Worm (Caenorhabditis elegans) whole organism, early embryonic: ENCODE measurements around the gene mfn-1.

Experiments
- B0310.2 ChIP-seq: sonication (generic microtip); optimal IDR thresholded peaks from 2 replicates; lab custom pipeline; 2016; ENCODE audit warnings: mild to moderate bottlenecking, missing genetic modification characterization, missing compliant biosample characterization
- F13C5.2 ChIP-seq: sonication (generic microtip); optimal IDR thresholded peaks from 2 replicates; lab custom pipeline; 2017; ENCODE audit warnings: mild to moderate bottlenecking, missing genetic modification characterization, inconsistent platforms, missing compliant biosample characterization
- aly-1 ChIP-seq: sonication (generic microtip); optimal IDR thresholded peaks from 2 replicates; lab custom pipeline; 2016; ENCODE audit warnings: missing genetic modification characterization, missing compliant biosample characterization
- ama-1 ChIP-seq: fragments of 150-350 bp; optimal IDR thresholded peaks from 2 replicates; lab custom pipeline; 2014
- ceh-13 ChIP-seq: fragments of 200-800 bp; sonication (Bioruptor generic); optimal IDR thresholded peaks from 2 replicates; lab custom pipeline; 2018; ENCODE audit warnings: mild to moderate bottlenecking, missing genetic modification characterization, missing compliant biosample characterization
- ceh-36 ChIP-seq: sonication (generic microtip); optimal IDR thresholded peaks from 2 replicates; lab custom pipeline; 2016; ENCODE audit warnings: missing genetic modification characterization, inconsistent platforms, missing compliant biosample characterization
- ets-7 ChIP-seq: sonication (generic microtip); optimal IDR thresholded peaks from 2 replicates; lab custom pipeline; 2016; ENCODE audit warnings: missing genotype, missing genetic modification characterization, missing compliant biosample characterization
- flt-1 ChIP-seq: fragments of 200-800 bp; sonication (Bioruptor generic); IDR thresholded peaks from 2 replicates; pipeline ENCODE4 v1.3.6; 2022; ENCODE audit warnings: missing genetic modification characterization, missing compliant biosample characterization
- hmbx-1 ChIP-seq: sonication (generic microtip); optimal IDR thresholded peaks from 2 replicates; lab custom pipeline; 2016; ENCODE audit warnings: mild to moderate bottlenecking, missing genetic modification characterization, missing compliant biosample characterization
- hmg-4 ChIP-seq: fragments of 200-800 bp; sonication (Bioruptor generic); optimal IDR thresholded peaks from 2 replicates; lab custom pipeline; 2018; ENCODE audit warnings: mild to moderate bottlenecking, missing genetic modification characterization, missing compliant biosample characterization
- hnd-1 ChIP-seq: sonication (generic microtip); optimal IDR thresholded peaks from 2 replicates; lab custom pipeline; 2016; ENCODE audit warnings: missing genetic modification characterization, missing compliant biosample characterization
- pes-1 ChIP-seq: fragments of 200-800 bp; sonication (Bioruptor generic); IDR thresholded peaks from 2 replicates; pipeline ENCODE4 v1.3.6; 2022; ENCODE audit warnings: missing genetic modification reagents, missing genetic modification characterization, missing compliant biosample characterization
- scrt-1 ChIP-seq: fragments of 200-800 bp; sonication (Bioruptor generic); IDR thresholded peaks from 2 replicates; pipeline ENCODE4 v1.3.6; 2022; ENCODE audit warnings: missing genetic modification characterization, missing compliant biosample characterization
- sea-1 ChIP-seq: fragments of 200-800 bp; sonication (Bioruptor generic); conservative IDR thresholded peaks from 2 replicates; pipeline ENCODE4 v1.3.6; 2022; ENCODE audit warnings: missing genetic modification characterization, missing compliant biosample characterization
- tbx-11 ChIP-seq: fragments of 200-800 bp; sonication (Bioruptor generic); IDR thresholded peaks from 2 replicates; pipeline ENCODE4 v1.3.6; 2022; ENCODE audit warnings: missing genetic modification characterization, missing compliant biosample characterization
- tbx-37 ChIP-seq: fragments of 200-800 bp; sonication (Bioruptor generic); conservative IDR thresholded peaks from 2 replicates; pipeline ENCODE4 v1.3.6; 2022; ENCODE audit warnings: missing genetic modification reagents, missing genetic modification characterization, missing compliant biosample characterization
- tra-4 ChIP-seq: sonication (generic microtip); optimal IDR thresholded peaks from 2 replicates; lab custom pipeline; 2017; ENCODE audit warnings: missing genetic modification characterization, missing compliant biosample characterization

The mfn-1 gene

DNA sequence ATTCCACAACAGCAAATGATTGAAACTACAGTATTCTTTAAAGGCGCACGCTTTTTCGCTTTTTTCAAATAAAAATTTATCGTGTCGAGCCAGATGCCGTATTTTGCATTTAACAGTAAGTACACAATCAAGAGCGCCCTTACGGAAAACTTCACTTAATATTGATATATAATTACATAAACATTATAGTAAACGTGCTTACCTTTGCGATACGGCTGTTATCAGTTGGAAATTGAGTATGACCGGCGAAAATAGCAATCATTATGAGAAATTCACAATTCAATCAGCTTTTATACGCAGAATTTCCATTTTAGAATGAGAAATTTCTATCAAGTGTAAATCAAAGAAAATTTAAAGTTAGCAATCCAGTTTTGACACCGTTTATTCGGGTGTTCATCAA is 28.4 kb upstream of the mfn-1 start, which contains the start of gene B0334.20:
B0334.20 (minus strand) TSS at position 262 of the 400 bp plus-strand sequence.
- TF ChIP-seq ama-1 (lab: Kevin White, UChicago), result no peak

DNA sequence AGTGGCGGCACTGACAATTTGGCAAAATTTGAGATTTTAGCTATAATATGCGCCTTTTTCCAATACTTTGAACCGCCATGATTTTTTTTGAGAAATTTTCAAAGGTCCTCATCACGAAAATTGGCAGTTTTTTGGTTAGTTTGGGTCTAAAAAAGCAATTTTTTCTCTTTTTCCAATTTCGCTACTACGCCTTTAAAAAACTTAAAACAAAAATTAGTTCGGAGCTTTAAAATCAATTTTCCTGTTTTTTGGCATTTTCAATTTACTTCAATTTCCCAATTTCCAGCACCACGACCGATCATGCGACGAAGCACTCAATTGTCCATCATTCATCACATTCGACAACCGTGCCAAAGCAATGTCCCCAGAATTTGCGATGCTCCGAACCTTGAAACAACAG is 25.5 kb upstream of the mfn-1 start, which contains the start of gene B0334.5:
B0334.5 (plus strand) TSS at position 301 of the 400 bp plus-strand sequence.
- TF ChIP-seq ama-1 (lab: Kevin White, UChicago), result no peak

DNA sequence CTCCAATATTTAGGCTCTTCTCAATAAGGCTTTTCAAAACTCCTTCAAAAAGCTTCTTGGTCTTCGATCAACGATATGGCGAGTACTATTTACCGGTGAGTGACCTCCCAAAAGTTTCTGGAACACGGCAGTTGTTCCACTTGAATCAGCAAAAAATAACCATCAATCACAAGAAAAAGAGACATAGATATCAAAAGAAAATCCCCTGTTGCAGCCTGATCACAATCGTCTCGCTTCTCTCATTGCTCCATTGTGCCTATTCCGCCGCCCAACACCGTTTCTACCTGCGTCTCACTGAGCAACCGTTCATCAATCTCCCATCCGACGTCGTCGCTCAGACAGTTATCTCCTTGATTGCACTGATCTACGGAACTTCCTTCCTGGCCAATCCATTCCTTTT is 25.0 kb upstream of the mfn-1 start, which contains the start of gene emc-5:
emc-5 (plus strand) TSS at position 14 of the 400 bp plus-strand sequence.
- TF ChIP-seq ama-1 (lab: Kevin White, UChicago) (no peak), B0310.2 (tag; lab: Kevin White, UChicago) (no peak), F13C5.2 (tag; lab: Kevin White, UChicago) (no peak), hnd-1 (tag; lab: Kevin White, UChicago) (no peak), ceh-13 (no peak), hmbx-1 (tag; lab: Kevin White, UChicago) (no peak), tra-4 (no peak), ets-7 (no peak), pes-1 (GFP tag; lab: Robert Waterston, UW) (no peak), scrt-1 (GFP tag; lab: Robert Waterston, UW) (no peak), tbx-37 (GFP tag; lab: Robert Waterston, UW) (no peak), hmg-4 (no peak), sea-1 (GFP tag; lab: Robert Waterston, UW) (no peak)

DNA sequence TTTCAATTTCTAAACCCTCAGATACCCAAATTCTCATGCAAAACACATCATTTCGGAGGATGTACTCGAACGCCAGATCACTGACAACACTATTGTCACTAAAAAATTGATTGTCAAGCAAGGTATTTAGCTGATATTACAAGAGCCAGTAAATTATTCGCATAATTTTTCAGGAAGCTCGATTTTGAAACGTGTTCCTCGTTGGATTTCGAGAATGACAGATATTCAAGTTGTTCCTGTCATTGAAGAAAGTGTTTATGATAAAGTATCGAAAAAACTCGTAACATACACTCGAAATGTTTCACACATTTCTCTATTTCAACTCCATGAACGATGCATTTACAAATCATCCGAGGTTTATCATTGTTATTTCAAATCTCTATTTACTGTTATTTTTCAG is 24.0 kb upstream of the mfn-1 start:
- no peak for TF ChIP-seq aly-1 (tag; lab: Kevin White, UChicago)

DNA sequence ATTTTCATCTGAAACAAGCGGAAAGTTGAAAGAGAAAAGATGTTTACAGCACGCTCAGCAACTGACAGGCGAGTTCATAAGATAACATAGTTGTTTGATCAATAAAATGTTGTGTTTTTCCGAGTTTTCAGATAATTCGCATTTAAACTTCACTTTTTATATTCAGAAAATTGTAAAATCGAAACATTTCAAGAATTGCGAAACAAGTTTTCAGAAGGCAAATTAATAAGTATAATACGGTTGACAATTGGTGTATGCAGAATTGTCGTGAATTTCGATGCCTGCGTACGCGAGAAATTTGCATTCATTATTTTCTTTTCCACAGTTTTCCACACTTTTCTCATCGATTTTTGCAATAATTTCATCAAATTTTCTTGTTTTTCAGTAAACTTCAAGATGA is 23.5 kb upstream of the mfn-1 start, which contains the start of the genes ooc-3 and B0334.4:
ooc-3 (minus strand) TSS at position 15 of the 400 bp plus-strand sequence.
B0334.4 (plus strand) TSS at position 386 of the 400 bp plus-strand sequence.
- TF ChIP-seq flt-1 (GFP tag; lab: Robert Waterston, UW), result no peak
- TF ChIP-seq pes-1 (GFP tag; lab: Robert Waterston, UW), result no peak
- no peak for TF ChIP-seq tbx-11
- no peak for TF ChIP-seq hmbx-1 (tag; lab: Kevin White, UChicago)
- no peak for TF ChIP-seq hmg-4
- no peak for TF ChIP-seq scrt-1 (GFP tag; lab: Robert Waterston, UW)
- TF ChIP-seq hnd-1 (tag; lab: Kevin White, UChicago), result no peak
- TF ChIP-seq B0310.2 (tag; lab: Kevin White, UChicago), result no peak
- no peak for TF ChIP-seq F13C5.2 (tag; lab: Kevin White, UChicago)
- no peak for TF ChIP-seq tra-4
- TF ChIP-seq ets-7, result no peak
- TF ChIP-seq aly-1 (tag; lab: Kevin White, UChicago), result no peak
- no peak for TF ChIP-seq ceh-13
- TF ChIP-seq ama-1 (lab: Kevin White, UChicago), result no peak

DNA sequence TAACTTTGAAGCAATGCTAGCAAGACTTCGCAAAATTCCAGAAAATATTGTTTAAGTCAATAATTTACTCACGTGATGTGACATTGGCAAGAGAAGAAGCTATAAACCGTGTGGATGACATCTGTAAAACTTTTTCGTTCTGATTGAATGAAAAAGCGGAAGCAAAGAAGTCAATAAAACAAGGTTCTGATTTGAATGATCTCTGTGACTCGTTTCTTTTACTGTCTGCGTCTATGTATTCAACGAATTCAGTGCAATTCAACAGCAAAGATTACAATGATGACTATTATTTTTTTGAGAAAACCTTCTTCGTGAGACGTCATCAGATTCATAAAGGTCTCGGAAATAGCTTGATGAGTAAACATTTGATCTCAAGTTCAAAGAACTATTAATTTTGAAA is 21.0 kb upstream of the mfn-1 start, which contains the start of gene hacl-1:
hacl-1 (minus strand) TSS at position 121 of the 400 bp plus-strand sequence.
- no peak for TF ChIP-seq hmg-4
- TF ChIP-seq B0310.2 (tag; lab: Kevin White, UChicago), result no peak
- TF ChIP-seq tra-4, result no peak
- TF ChIP-seq hmbx-1 (tag; lab: Kevin White, UChicago), result no peak
- no peak for TF ChIP-seq ets-7
- no peak for TF ChIP-seq ama-1 (lab: Kevin White, UChicago)
- no peak for TF ChIP-seq sea-1 (GFP tag; lab: Robert Waterston, UW)
- no peak for TF ChIP-seq ceh-36 (tag; lab: Kevin White, UChicago)
- TF ChIP-seq hnd-1 (tag; lab: Kevin White, UChicago), result no peak
- no peak for TF ChIP-seq F13C5.2 (tag; lab: Kevin White, UChicago)
- TF ChIP-seq pes-1 (GFP tag; lab: Robert Waterston, UW), result no peak

- no peak for TF ChIP-seq ama-1 (lab: Kevin White, UChicago)
- no peak for TF ChIP-seq tbx-37 (GFP tag; lab: Robert Waterston, UW)
- no peak for TF ChIP-seq flt-1 (GFP tag; lab: Robert Waterston, UW)
- no peak for TF ChIP-seq ceh-36 (tag; lab: Kevin White, UChicago)
- TF ChIP-seq tra-4, result no peak
- TF ChIP-seq pes-1 (GFP tag; lab: Robert Waterston, UW), result no peak
- no peak for TF ChIP-seq F13C5.2 (tag; lab: Kevin White, UChicago)
- no peak for TF ChIP-seq hnd-1 (tag; lab: Kevin White, UChicago)
- TF ChIP-seq B0310.2 (tag; lab: Kevin White, UChicago), result no peak
- TF ChIP-seq sea-1 (GFP tag; lab: Robert Waterston, UW), result no peak
- TF ChIP-seq scrt-1 (GFP tag; lab: Robert Waterston, UW), result no peak
- no peak for TF ChIP-seq tbx-11
- no peak for TF ChIP-seq ets-7
- TF ChIP-seq aly-1 (tag; lab: Kevin White, UChicago), result no peak
- no peak for TF ChIP-seq ceh-13
- no peak for TF ChIP-seq hmbx-1 (tag; lab: Kevin White, UChicago)
Observed at ce11 chrII:11487999-11488398, 16.2 kb upstream of the mfn-1 start, which contains the start of gene B0334.13. Gene B0334.13 (plus strand): TSS chrII:11488299.

ce11 chrII:11486698-11487234 is 14.9 kb upstream of the mfn-1 start, which contains the start of gene ttr-18:
Gene ttr-18 (minus strand): TSS chrII:11486748.
- TF ChIP-seq tbx-37 (GFP tag; lab: Robert Waterston, UW), result no peak
- no peak for TF ChIP-seq tra-4
